Worm (Caenorhabditis elegans) whole organism, mixed stage, embryonic: Measurements from ENCODE around the gene bath-30.

ENCODE experiments used
- M03D4.4 ChIP-seq: sonication (generic microtip); optimal IDR thresholded peaks from 2 replicates; lab custom pipeline; 2017; ENCODE audit warnings: mild to moderate bottlenecking, missing genetic modification characterization, missing compliant biosample characterization
- bed-3 ChIP-seq: fragments of 200-800 bp; sonication (Bioruptor generic); optimal IDR thresholded peaks from 3 replicates; lab custom pipeline; 2018; ENCODE audit warnings: mild to moderate bottlenecking, missing genetic modification characterization, moderate library complexity, missing compliant biosample characterization
- blmp-1 ChIP-seq: fragments of 150-350 bp; optimal IDR thresholded peaks from 2 replicates; lab custom pipeline; 2014; ENCODE audit warnings: missing biosample characterization, missing genetic modification characterization
- ceh-39 ChIP-seq: fragments of 150-350 bp; optimal IDR thresholded peaks from 2 replicates; lab custom pipeline; 2014; ENCODE audit warnings: missing biosample characterization, missing genetic modification characterization
- ceh-43 ChIP-seq: fragments of 200-800 bp; sonication (Bioruptor generic); optimal IDR thresholded peaks from 2 replicates; lab custom pipeline; 2018; ENCODE audit warnings: mild to moderate bottlenecking, missing genetic modification characterization, moderate library complexity, missing compliant biosample characterization
- ceh-83 ChIP-seq: fragments of 200-800 bp; sonication (Bioruptor generic); optimal IDR thresholded peaks from 2 replicates; lab custom pipeline; 2018; ENCODE audit warnings: mild to moderate bottlenecking, missing genetic modification characterization, missing compliant biosample characterization
- ces-1 ChIP-seq: fragments of 150-350 bp; optimal IDR thresholded peaks from 2 replicates; lab custom pipeline; 2014; ENCODE audit warnings: missing biosample characterization, missing genetic modification reagents, missing genetic modification characterization
- cnd-1 ChIP-seq: fragments of 200-800 bp; sonication (Bioruptor generic); optimal IDR thresholded peaks from 2 replicates; lab custom pipeline; 2018; ENCODE audit warnings: mild to moderate bottlenecking, missing genetic modification characterization, missing compliant biosample characterization
- drap-1 ChIP-seq: fragments of 200-800 bp; sonication (Bioruptor generic); optimal IDR thresholded peaks from 3 replicates; lab custom pipeline; 2018; ENCODE audit warnings: mild to moderate bottlenecking, missing genetic modification characterization, missing compliant biosample characterization
- elt-3 ChIP-seq: fragments of 150-350 bp; optimal IDR thresholded peaks from 2 replicates; lab custom pipeline; 2014; ENCODE audit warnings: missing biosample characterization, missing genetic modification characterization
- flh-1 ChIP-seq: fragments of 200-800 bp; sonication (Bioruptor generic); optimal IDR thresholded peaks from 2 replicates; lab custom pipeline; 2018; ENCODE audit warnings: mild to moderate bottlenecking, missing genetic modification characterization, moderate library complexity, missing compliant biosample characterization
- hlh-1 ChIP-seq: fragments of 150-350 bp; optimal IDR thresholded peaks from 2 replicates; lab custom pipeline; 2014; ENCODE audit warnings: missing biosample characterization, missing genetic modification reagents, missing genetic modification characterization
- lin-13 ChIP-seq: fragments of 150-350 bp; optimal IDR thresholded peaks from 2 replicates; lab custom pipeline; 2014; ENCODE audit warnings: missing biosample characterization, missing genetic modification characterization
- lin-32 ChIP-seq: fragments of 200-800 bp; sonication (Bioruptor generic); optimal IDR thresholded peaks from 2 replicates; lab custom pipeline; 2018; ENCODE audit warnings: mild to moderate bottlenecking, missing genetic modification characterization, missing compliant biosample characterization
- lsy-2 ChIP-seq: fragments of 150-350 bp; optimal IDR thresholded peaks from 2 replicates; lab custom pipeline; 2014; ENCODE audit warnings: missing biosample characterization, missing genetic modification characterization
- mab-5 ChIP-seq: fragments of 150-350 bp; optimal IDR thresholded peaks from 2 replicates; lab custom pipeline; 2014; ENCODE audit warnings: missing biosample characterization, missing genetic modification characterization
- mep-1 ChIP-seq: fragments of 150-350 bp; optimal IDR thresholded peaks from 2 replicates; lab custom pipeline; 2017; ENCODE audit warnings: missing biosample characterization, missing genetic modification reagents, missing genetic modification characterization, inconsistent platforms
- mls-2 ChIP-seq: sonication (generic microtip); optimal IDR thresholded peaks from 2 replicates; lab custom pipeline; 2016; ENCODE audit warnings: mild to moderate bottlenecking, missing genetic modification characterization, moderate library complexity, missing compliant biosample characterization
- nhr-12 ChIP-seq: fragments of 150-350 bp; optimal IDR thresholded peaks from 2 replicates; lab custom pipeline; 2014; ENCODE audit warnings: missing biosample characterization, missing genetic modification characterization
- nhr-2 ChIP-seq: fragments of 150-350 bp; optimal IDR thresholded peaks from 2 replicates; lab custom pipeline; 2014; ENCODE audit warnings: missing biosample characterization, missing genetic modification characterization
- nhr-28 ChIP-seq: fragments of 150-350 bp; optimal IDR thresholded peaks from 2 replicates; lab custom pipeline; 2014; ENCODE audit warnings: missing biosample characterization, missing genetic modification characterization
- pha-4 ChIP-seq: fragments of 150-350 bp; optimal IDR thresholded peaks from 2 replicates; lab custom pipeline; 2018; ENCODE audit warnings: missing biosample characterization, missing genetic modification reagents, missing genetic modification characterization
- sem-2 ChIP-seq: fragments of 200-800 bp; sonication (Bioruptor generic); optimal IDR thresholded peaks from 2 replicates; lab custom pipeline; 2018; ENCODE audit warnings: mild to moderate bottlenecking, missing genetic modification characterization, missing compliant biosample characterization
- snpc-4 ChIP-seq: fragments of 150-350 bp; optimal IDR thresholded peaks from 2 replicates; lab custom pipeline; 2014; ENCODE audit warnings: missing biosample characterization, missing genetic modification characterization
- sptf-1 ChIP-seq: sonication (generic microtip); optimal IDR thresholded peaks from 2 replicates; lab custom pipeline; 2017; ENCODE audit warnings: mild to moderate bottlenecking, missing genetic modification characterization, moderate library complexity, missing compliant biosample characterization
- tbx-8 ChIP-seq: fragments of 200-800 bp; sonication (Bioruptor generic); optimal IDR thresholded peaks from 2 replicates; lab custom pipeline; 2018; ENCODE audit warnings: mild to moderate bottlenecking, missing genetic modification characterization, moderate library complexity, missing compliant biosample characterization
- unc-120 ChIP-seq: sonication (generic microtip); optimal IDR thresholded peaks from 2 replicates; lab custom pipeline; 2017; ENCODE audit warnings: missing genetic modification characterization, missing compliant biosample characterization; ENCODE audit not compliant: poor library complexity, severe bottlenecking
- unc-39 ChIP-seq: fragments of 150-350 bp; optimal IDR thresholded peaks from 2 replicates; lab custom pipeline; 2014; ENCODE audit warnings: missing biosample characterization, missing genetic modification characterization
- unc-62 ChIP-seq: fragments of 150-350 bp; optimal IDR thresholded peaks from 2 replicates; lab custom pipeline; 2014; ENCODE audit warnings: missing biosample characterization, missing genetic modification reagents, missing genetic modification characterization
- zip-8 ChIP-seq: fragments of 150-350 bp; optimal IDR thresholded peaks from 2 replicates; lab custom pipeline; 2014; ENCODE audit warnings: missing biosample characterization, missing genetic modification characterization
- ztf-11 ChIP-seq: fragments of 150-350 bp; optimal IDR thresholded peaks from 2 replicates; lab custom pipeline; 2014; ENCODE audit warnings: missing biosample characterization, missing genetic modification characterization

bath-30 gene

DNA sequence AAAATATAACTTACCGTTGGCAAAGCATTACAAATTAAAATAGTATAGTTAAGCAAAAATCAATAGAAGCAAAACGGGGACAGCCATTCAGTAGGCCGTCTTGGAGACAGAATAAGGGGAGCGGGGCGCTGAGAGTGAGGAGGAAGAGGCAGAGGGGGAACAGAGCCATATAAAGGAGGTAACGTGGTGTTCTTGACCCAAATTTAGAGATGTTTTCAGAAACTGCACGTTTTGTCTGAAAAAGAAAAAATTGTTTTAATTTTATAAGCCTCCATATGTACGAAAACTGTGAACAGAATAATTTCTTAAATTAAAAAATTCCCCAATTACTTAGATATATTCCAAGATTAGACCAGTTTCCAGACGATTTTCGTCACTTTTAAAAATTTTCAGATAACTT lies 32.7 kb downstream of the bath-30 start, which contains the start of gene F39E9.6:
Gene F39E9.6 (minus strand): TSS at position 101 of the 400 bp plus-strand sequence.
- TF ChIP-seq zip-8 (tag; lab: Kevin White, UChicago) (no peak), lin-13 (no peak), bed-3 (GFP tag; lab: Kevin White, UChicago) (no peak), drap-1 (no peak), mep-1 (tag; lab: Kevin White, UChicago) (no peak), tbx-8 (GFP tag; lab: Kevin White, UChicago) (no peak), cnd-1 (tag; lab: Kevin White, UChicago) (no peak), flh-1 (GFP tag; lab: Kevin White, UChicago) (no peak), elt-3 (tag; lab: Kevin White, UChicago) (no peak), lsy-2 (no peak), mab-5 (tag; lab: Kevin White, UChicago) (no peak), unc-120 (tag; lab: Kevin White, UChicago) (no peak), ztf-11 (tag; lab: Kevin White, UChicago) (no peak), mls-2 (no peak), nhr-28 (tag; lab: Kevin White, UChicago) (no peak), sptf-1 (tag; lab: Kevin White, UChicago) (no peak), unc-62 (GFP tag; lab: Kevin White, UChicago) (no peak), pha-4 (tag; lab: Kevin White, UChicago) (no peak), hlh-1 (no peak)

DNA sequence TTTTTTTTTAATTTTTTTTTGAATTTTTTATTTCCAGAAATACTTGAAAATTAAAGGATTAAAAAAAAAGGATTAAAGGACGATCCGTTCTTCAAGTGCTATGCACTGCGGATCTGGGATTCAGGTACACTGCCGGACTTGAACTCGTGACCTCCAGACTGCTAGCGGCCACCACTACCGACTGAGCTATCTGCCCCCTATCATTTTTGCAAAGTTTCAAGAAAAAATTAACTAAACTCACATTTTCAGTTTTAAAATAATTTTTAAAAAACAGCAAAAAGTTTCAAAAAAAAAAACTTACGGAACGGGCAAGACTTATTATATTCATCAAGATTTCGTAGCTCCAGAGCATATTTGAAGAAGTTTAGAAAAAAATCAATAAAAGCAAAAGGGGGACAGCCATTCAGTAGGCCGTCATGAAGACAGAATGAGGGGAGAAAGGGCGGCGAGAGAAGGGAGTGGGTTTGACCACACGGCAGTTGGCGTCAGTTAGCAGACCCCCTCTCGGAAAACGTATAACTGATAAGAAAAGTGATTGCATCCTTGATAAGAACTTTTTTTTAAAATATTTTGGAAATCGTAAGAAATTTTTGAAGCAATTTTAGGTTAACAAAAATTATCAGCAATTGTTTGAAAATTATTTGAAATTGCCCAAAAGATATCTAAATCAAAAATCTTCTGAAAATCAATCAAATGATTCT lies 35.1 kb downstream of the bath-30 start:
- TF ChIP-seq hlh-1 (peak; percentile 72), unc-120 (tag; lab: Kevin White, UChicago) (peak; percentile 4), ces-1 (no peak)

DNA sequence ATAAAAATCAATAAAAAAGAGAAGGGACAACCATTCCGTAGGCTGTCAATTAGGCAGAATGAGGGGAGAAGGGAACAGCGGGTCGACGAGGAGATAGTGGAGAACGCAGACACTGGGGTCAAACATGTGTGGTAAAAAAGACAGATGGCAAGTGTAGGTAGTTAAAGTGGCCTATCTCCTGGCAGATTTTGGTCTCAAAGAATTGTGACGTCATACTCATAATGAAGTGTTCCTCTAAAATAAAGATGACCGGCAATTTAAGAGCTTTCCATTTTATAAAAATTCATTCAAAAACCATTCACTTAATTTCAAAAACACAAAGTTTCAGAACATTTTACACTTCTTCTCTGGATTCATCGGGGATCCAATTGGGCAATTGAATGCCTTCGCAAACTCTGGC lies 36.2 kb downstream of the bath-30 start:
- peak; percentile 80 for TF ChIP-seq zip-8 (tag; lab: Kevin White, UChicago)
- peak; percentile 60 for TF ChIP-seq cnd-1 (tag; lab: Kevin White, UChicago)
- TF ChIP-seq lin-32 (GFP tag; lab: Kevin White, UChicago), result peak; percentile 44

DNA sequence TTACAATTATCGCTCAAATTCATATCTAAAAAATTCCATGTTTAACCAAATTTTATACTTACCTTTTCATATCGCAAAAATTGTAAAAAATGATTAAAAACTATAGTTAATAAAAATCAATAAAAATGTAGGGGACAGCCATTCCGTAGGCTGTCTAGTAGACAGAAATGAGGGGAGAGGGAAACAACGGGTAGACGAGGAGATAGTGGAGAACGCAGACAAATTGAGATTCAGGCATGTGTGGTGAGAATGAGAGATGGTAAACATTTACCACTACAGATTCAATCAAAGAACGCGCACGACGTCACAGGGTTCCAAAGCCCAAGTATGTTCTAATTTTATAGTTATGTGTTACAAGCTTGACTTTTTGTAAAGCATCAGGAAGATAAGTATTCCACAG lies 42.6 kb downstream of the bath-30 start:
- TF ChIP-seq mls-2, result no peak
- no peak for TF ChIP-seq mep-1 (tag; lab: Kevin White, UChicago)
- no peak for TF ChIP-seq ceh-43
- peak; percentile 45 for TF ChIP-seq ces-1
- TF ChIP-seq unc-120 (tag; lab: Kevin White, UChicago), result no peak
- no peak for TF ChIP-seq flh-1 (GFP tag; lab: Kevin White, UChicago)
- TF ChIP-seq sptf-1 (tag; lab: Kevin White, UChicago), result no peak
- no peak for TF ChIP-seq ztf-11 (tag; lab: Kevin White, UChicago)
- no peak for TF ChIP-seq ceh-39 (tag; lab: Kevin White, UChicago)
- no peak for TF ChIP-seq blmp-1 (tag; lab: Kevin White, UChicago)
- TF ChIP-seq M03D4.4 (tag; lab: Kevin White, UChicago), result no peak
- TF ChIP-seq drap-1, result no peak
- no peak for TF ChIP-seq sem-2 (GFP tag; lab: Kevin White, UChicago)
- no peak for TF ChIP-seq tbx-8 (GFP tag; lab: Kevin White, UChicago)
- peak; percentile 21 for TF ChIP-seq pha-4 (tag; lab: Kevin White, UChicago)

DNA sequence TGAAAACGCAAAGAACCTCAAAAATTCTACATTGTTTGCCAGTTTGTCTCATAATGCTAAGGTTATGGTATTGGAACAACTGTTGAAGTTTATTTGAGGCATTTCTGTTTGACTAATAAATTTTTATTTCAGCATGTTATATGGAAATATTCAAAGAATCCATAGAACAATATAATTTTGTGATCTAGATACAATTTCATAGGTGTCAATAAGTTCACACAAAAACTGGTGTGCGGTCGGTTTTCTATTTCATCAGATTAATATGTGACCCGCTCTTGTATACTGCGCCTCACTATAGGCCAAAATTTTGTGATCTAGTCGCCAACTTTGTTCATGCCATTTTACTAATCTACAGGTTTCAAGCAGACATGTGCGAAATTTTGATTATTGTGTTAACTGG lies 46.7 kb downstream of the bath-30 start, which contains the start of gene btb-22:
Gene btb-22 (plus strand): TSS at position 301 of the 400 bp plus-strand sequence.
- TF ChIP-seq blmp-1 (tag; lab: Kevin White, UChicago) (no peak), flh-1 (GFP tag; lab: Kevin White, UChicago) (no peak), drap-1 (no peak), lin-13 (no peak), pha-4 (tag; lab: Kevin White, UChicago) (no peak), mep-1 (tag; lab: Kevin White, UChicago) (no peak), unc-39 (tag; lab: Kevin White, UChicago) (no peak), hlh-1 (no peak), lsy-2 (no peak), nhr-2 (tag; lab: Kevin White, UChicago) (no peak), sem-2 (GFP tag; lab: Kevin White, UChicago) (no peak), ceh-83 (GFP tag; lab: Kevin White, UChicago) (no peak), ceh-43 (no peak), snpc-4 (tag; lab: Kevin White, UChicago) (no peak), sptf-1 (tag; lab: Kevin White, UChicago) (no peak), ces-1 (no peak), ceh-39 (tag; lab: Kevin White, UChicago) (no peak), unc-62 (GFP tag; lab: Kevin White, UChicago) (no peak), nhr-12 (tag; lab: Kevin White, UChicago) (no peak)
- TF ChIP-seq, all 35 proteins: peak for 0
